Worm (Caenorhabditis elegans) whole organism, L1 larva: ENCODE measurements around the gene bmk-1.

ENCODE experiments used
- C34B4.2 ChIP-seq: sonication (generic microtip); optimal IDR thresholded peaks from 2 replicates; lab custom pipeline; 2017; ENCODE audit warnings: mild to moderate bottlenecking, missing genetic modification characterization, missing compliant biosample characterization
- F16B12.6 ChIP-seq: fragments of 150-350 bp; optimal IDR thresholded peaks from 2 replicates; lab custom pipeline; 2014; ENCODE audit warnings: missing biosample characterization, missing genetic modification characterization
- Y116A8C.19 ChIP-seq: sonication (generic microtip); optimal IDR thresholded peaks from 2 replicates; lab custom pipeline; 2016; ENCODE audit warnings: missing compliant biosample characterization, missing genetic modification characterization, borderline replicate concordance
- aly-2 ChIP-seq: fragments of 150-350 bp; optimal IDR thresholded peaks from 2 replicates; lab custom pipeline; 2014; ENCODE audit warnings: missing biosample characterization, missing genetic modification characterization
- ama-1 ChIP-seq: fragments of 150-350 bp; optimal IDR thresholded peaks from 2 replicates; lab custom pipeline; 2014
- ceh-8 ChIP-seq: fragments of 200-800 bp; sonication (Bioruptor generic); optimal IDR thresholded peaks from 2 replicates; lab custom pipeline; 2018; ENCODE audit warnings: mild to moderate bottlenecking, missing genetic modification characterization, moderate library complexity, missing compliant biosample characterization
- ces-1 ChIP-seq: fragments of 150-350 bp; optimal IDR thresholded peaks from 2 replicates; lab custom pipeline; 2014; ENCODE audit warnings: missing biosample characterization, missing genetic modification reagents, missing genetic modification characterization
- dpl-1 ChIP-seq, 3 experiments: fragments of 150-350 bp in 2 of 3; sonication (generic microtip) in 1 of 3; optimal IDR thresholded peaks; 2 replicates each; lab custom pipeline; 2014 to 2017; ENCODE audit warnings: missing biosample characterization in 3 of 3, missing genetic modification characterization in 3 of 3, missing genetic modification reagents in 3 of 3
- dsc-1 ChIP-seq: sonication (generic microtip); optimal IDR thresholded peaks from 2 replicates; lab custom pipeline; 2016; ENCODE audit warnings: mild to moderate bottlenecking, missing genetic modification characterization, missing compliant biosample characterization
- efl-1 ChIP-seq, 4 experiments: fragments of 150-350 bp; optimal IDR thresholded peaks in 3 of 4; peaks in 1 of 4; 1 replicate in 1 of 4; 2 replicates in 3 of 4; lab custom pipeline; 2014; ENCODE audit warnings: missing biosample characterization in 2 of 4, missing genetic modification characterization in 2 of 4, missing genetic modification reagents in 2 of 4
- efl-3 ChIP-seq: fragments of 200-800 bp; sonication (Bioruptor generic); optimal IDR thresholded peaks from 2 replicates; lab custom pipeline; 2018; ENCODE audit warnings: mild to moderate bottlenecking, missing genetic modification characterization, missing compliant biosample characterization
- egl-13 ChIP-seq: sonication (generic microtip); optimal IDR thresholded peaks from 2 replicates; lab custom pipeline; 2016; ENCODE audit warnings: missing genotype, missing genetic modification reagents, missing genetic modification characterization, missing compliant biosample characterization
- egl-27 ChIP-seq, 2 experiments: fragments of 150-350 bp in 1 of 2; sonication (generic microtip); optimal IDR thresholded peaks; 3 replicates each; lab custom pipeline; 2017 to 2018; ENCODE audit warnings: missing biosample characterization in 2 of 2, missing genetic modification characterization in 2 of 2, missing genetic modification reagents in 2 of 2
- elt-3 ChIP-seq, 6 experiments: fragments of 150-350 bp in 1 of 6; sonication (generic microtip); optimal IDR thresholded peaks; 2 replicates each; lab custom pipeline; 2017 to 2018; ENCODE audit warnings: missing biosample characterization in 6 of 6, missing genetic modification characterization in 6 of 6, inconsistent platforms in 1 of 6
- ets-5 ChIP-seq: fragments of 200-800 bp; sonication (Bioruptor generic); IDR thresholded peaks from 2 replicates; pipeline ENCODE4 v1.3.6; 2022; ENCODE audit warnings: missing genetic modification characterization, missing compliant biosample characterization
- hlh-4 ChIP-seq: sonication (generic microtip); optimal IDR thresholded peaks from 2 replicates; lab custom pipeline; 2016; ENCODE audit warnings: mild to moderate bottlenecking, missing genetic modification characterization, missing compliant biosample characterization
- hpl-2 ChIP-seq: fragments of 150-350 bp; optimal IDR thresholded peaks from 2 replicates; lab custom pipeline; 2014; ENCODE audit warnings: missing biosample characterization, missing genetic modification reagents, missing genetic modification characterization
- isw-1 ChIP-seq: fragments of 200-800 bp; sonication (Bioruptor generic); IDR thresholded peaks from 2 replicates; pipeline ENCODE4 v1.3.6; 2022; ENCODE audit warnings: missing genetic modification characterization, missing compliant biosample characterization
- jun-1 ChIP-seq: fragments of 150-350 bp; optimal IDR thresholded peaks from 2 replicates; lab custom pipeline; 2014; ENCODE audit warnings: missing biosample characterization, missing genetic modification reagents, missing genetic modification characterization
- lin-13 ChIP-seq: fragments of 150-350 bp; optimal IDR thresholded peaks from 2 replicates; lab custom pipeline; 2014; ENCODE audit warnings: missing biosample characterization, missing genetic modification reagents, missing genetic modification characterization
- lin-15B ChIP-seq: fragments of 150-350 bp; sonication (generic microtip); optimal IDR thresholded peaks from 3 replicates; lab custom pipeline; 2014; ENCODE audit warnings: missing biosample characterization, missing genetic modification characterization
- lin-35 ChIP-seq, 2 experiments: fragments of 150-350 bp; optimal IDR thresholded peaks; 2 replicates each; lab custom pipeline; 2014; ENCODE audit warnings: missing biosample characterization in 2 of 2, missing genetic modification characterization in 2 of 2, missing genetic modification reagents in 2 of 2
- lsy-2 ChIP-seq, 2 experiments: fragments of 150-350 bp; optimal IDR thresholded peaks; 2 replicates each; lab custom pipeline; 2014; ENCODE audit warnings: missing biosample characterization in 2 of 2, missing genetic modification characterization in 2 of 2
- mdl-1 ChIP-seq, 2 experiments: fragments of 150-350 bp; optimal IDR thresholded peaks; 2 replicates each; lab custom pipeline; 2014 to 2017; ENCODE audit warnings: missing biosample characterization in 2 of 2, missing genetic modification characterization in 2 of 2, inconsistent platforms in 1 of 2
- nhr-11 ChIP-seq: fragments of 150-350 bp; optimal IDR thresholded peaks from 2 replicates; lab custom pipeline; 2014; ENCODE audit warnings: missing biosample characterization, missing genetic modification characterization
- nhr-20 ChIP-seq: sonication (generic microtip); optimal IDR thresholded peaks from 2 replicates; lab custom pipeline; 2016; ENCODE audit warnings: mild to moderate bottlenecking, missing genetic modification characterization, missing compliant biosample characterization
- nhr-28 ChIP-seq: fragments of 150-350 bp; optimal IDR thresholded peaks from 2 replicates; lab custom pipeline; 2014; ENCODE audit warnings: missing biosample characterization, missing genetic modification characterization
- nhr-76 ChIP-seq: sonication (generic microtip); optimal IDR thresholded peaks from 2 replicates; lab custom pipeline; 2017; ENCODE audit warnings: missing biosample characterization, missing genetic modification characterization
- pag-3 ChIP-seq: sonication (generic microtip); optimal IDR thresholded peaks from 2 replicates; lab custom pipeline; 2017; ENCODE audit warnings: missing genetic modification characterization, mild to moderate bottlenecking, missing compliant biosample characterization, antibody characterized with exemption, borderline replicate concordance; ENCODE audit not compliant: insufficient read depth
- pax-3 ChIP-seq: fragments of 200-800 bp; sonication (Bioruptor generic); optimal IDR thresholded peaks from 2 replicates; lab custom pipeline; 2018; ENCODE audit warnings: mild to moderate bottlenecking, missing genetic modification characterization, moderate library complexity, missing compliant biosample characterization
- pqm-1 ChIP-seq: sonication (generic microtip); optimal IDR thresholded peaks from 3 replicates; lab custom pipeline; 2017; ENCODE audit warnings: missing biosample characterization, missing genetic modification characterization
- snu-23 ChIP-seq: sonication (generic microtip); optimal IDR thresholded peaks from 2 replicates; lab custom pipeline; 2016; ENCODE audit warnings: missing genetic modification characterization, missing compliant biosample characterization
- sox-4 ChIP-seq: sonication (generic microtip); optimal IDR thresholded peaks from 2 replicates; lab custom pipeline; 2016; ENCODE audit warnings: missing genetic modification characterization, missing compliant biosample characterization
- sup-37 ChIP-seq: fragments of 200-800 bp; sonication (Bioruptor generic); optimal IDR thresholded peaks from 2 replicates; lab custom pipeline; 2018; ENCODE audit warnings: mild to moderate bottlenecking, missing genetic modification characterization, missing compliant biosample characterization
- swsn-7 ChIP-seq: sonication (generic microtip); optimal IDR thresholded peaks from 2 replicates; lab custom pipeline; 2016; ENCODE audit warnings: missing genetic modification characterization, missing compliant biosample characterization
- tbx-2 ChIP-seq: sonication (generic microtip); optimal IDR thresholded peaks from 2 replicates; lab custom pipeline; 2016; ENCODE audit warnings: missing genetic modification characterization, missing compliant biosample characterization
- unc-130 ChIP-seq: fragments of 150-350 bp; optimal IDR thresholded peaks from 2 replicates; lab custom pipeline; 2017; ENCODE audit warnings: missing biosample characterization, missing genetic modification characterization, inconsistent platforms
- unc-62 ChIP-seq: fragments of 150-350 bp; optimal IDR thresholded peaks from 2 replicates; lab custom pipeline; 2014; ENCODE audit warnings: missing biosample characterization, missing genetic modification reagents, missing genetic modification characterization
- unc-98 ChIP-seq: fragments of 200-800 bp; sonication (Bioruptor generic); IDR thresholded peaks from 2 replicates; pipeline ENCODE4 v1.3.6; 2022; ENCODE audit warnings: missing genetic modification characterization, missing compliant biosample characterization
- vab-15 ChIP-seq: sonication (generic microtip); optimal IDR thresholded peaks from 2 replicates; lab custom pipeline; 2017; ENCODE audit warnings: missing genotype, mild to moderate bottlenecking, missing genetic modification characterization, missing compliant biosample characterization
- zag-1 ChIP-seq: fragments of 150-350 bp; optimal IDR thresholded peaks from 2 replicates; lab custom pipeline; 2014; ENCODE audit warnings: missing biosample characterization, missing genetic modification characterization
- ztf-11 ChIP-seq, 2 experiments: sonication (generic microtip); optimal IDR thresholded peaks; 2 replicates each; lab custom pipeline; 2016 to 2017; ENCODE audit warnings: missing genetic modification characterization in 2 of 2, missing biosample characterization in 1 of 2, missing compliant biosample characterization in 1 of 2

bmk-1 gene

ce11 chrV:14423268-14423667 lies 33.5 kb downstream of the bmk-1 start, which contains the start of gene rpoa-12 (continued):
- TF ChIP-seq tbx-2 (tag; lab: Kevin White, UChicago), result peak; percentile 44
- TF ChIP-seq ceh-8 (GFP tag; lab: Kevin White, UChicago), result no peak
- TF ChIP-seq efl-3 (GFP tag; lab: Kevin White, UChicago), result no peak
- no peak for TF ChIP-seq ama-1 (lab: Kevin White, UChicago)
- peak; percentile 1 for TF ChIP-seq unc-130 (tag; lab: Kevin White, UChicago)
- TF ChIP-seq pqm-1 (tag; lab: Kevin White, UChicago), result no peak
- TF ChIP-seq mdl-1 (tag; optimal IDR thresholded peaks at IDR 0.05; lab: Kevin White, UChicago), result no peak
- TF ChIP-seq nhr-11 (tag; lab: Kevin White, UChicago), result no peak
- TF ChIP-seq C34B4.2 (tag; lab: Kevin White, UChicago), result no peak
- TF ChIP-seq ztf-11 (tag; optimal IDR thresholded peaks at IDR 0.05; lab: Kevin White, UChicago), result peak in 1 of 2 experiments; percentile 64
- no peak for TF ChIP-seq aly-2 (tag; lab: Kevin White, UChicago)
- no peak for TF ChIP-seq ets-5 (GFP tag; lab: Robert Waterston, UW)
- TF ChIP-seq unc-62 (GFP tag; lab: Kevin White, UChicago), result no peak
- peak; percentile 27 for TF ChIP-seq F16B12.6 (tag; lab: Kevin White, UChicago)
- TF ChIP-seq egl-27 (tag; optimal IDR thresholded peaks at IDR 0.05; lab: Kevin White, UChicago), result no peak
- no peak for TF ChIP-seq elt-3 (tag; optimal IDR thresholded peaks at IDR 0.05; lab: Kevin White, UChicago)
- TF ChIP-seq swsn-7 (tag; lab: Kevin White, UChicago), result peak; percentile 29
- peak; percentile 29 for TF ChIP-seq sox-4 (tag; lab: Kevin White, UChicago)
- TF ChIP-seq lin-15B (tag; lab: Kevin White, UChicago), result peak; percentile 31
- TF ChIP-seq hlh-4 (tag; lab: Kevin White, UChicago), result no peak
- TF ChIP-seq dsc-1, result peak; percentile 42
- no peak for TF ChIP-seq Y116A8C.19 (tag; lab: Kevin White, UChicago)
- TF ChIP-seq snu-23 (GFP tag; lab: Kevin White, UChicago), result peak; percentile 57
- TF ChIP-seq vab-15, result peak; percentile 50
- no peak for TF ChIP-seq nhr-28 (tag; lab: Kevin White, UChicago)
- TF ChIP-seq pag-3, result no peak
- no peak for TF ChIP-seq sup-37 (GFP tag; lab: Kevin White, UChicago)
- 0 out of 2 replicates have a peak, but pooled peaks have one; percentile 44 for TF ChIP-seq unc-98
- no peak for TF ChIP-seq ces-1 (GFP tag; lab: Kevin White, UChicago)
- TF ChIP-seq lin-35 (GFP tag; optimal IDR thresholded peaks at IDR 0.05; lab: Kevin White, UChicago), result peak; percentile 27 to 76
- no peak for TF ChIP-seq zag-1 (tag; lab: Kevin White, UChicago)
- TF ChIP-seq pax-3 (tag; lab: Kevin White, UChicago), result peak; percentile 92
- no peak for TF ChIP-seq nhr-76 (tag; lab: Kevin White, UChicago)
- no peak for TF ChIP-seq jun-1 (tag; lab: Kevin White, UChicago)
- peak; percentile 37 to 51 (median 38) for TF ChIP-seq dpl-1 (GFP tag; optimal IDR thresholded peaks at IDR 0.05; lab: Kevin White, UChicago)
- peak; percentile 27 to 71 for TF ChIP-seq lsy-2 (tag; optimal IDR thresholded peaks at IDR 0.05; lab: Kevin White, UChicago)
- no peak for TF ChIP-seq egl-13 (tag; lab: Kevin White, UChicago)
- TF ChIP-seq hpl-2 (GFP tag; lab: Kevin White, UChicago), result no peak
- peak; percentile 56 for TF ChIP-seq nhr-20 (tag; lab: Kevin White, UChicago)

- TF ChIP-seq isw-1 (GFP tag; lab: Robert Waterston, UW) (no peak), tbx-2 (tag; lab: Kevin White, UChicago) (no peak), unc-98 (no peak), lin-13 (GFP tag; lab: Kevin White, UChicago) (no peak), efl-1 (optimal IDR thresholded peaks at IDR 0.05; lab: Kevin White, UChicago) (no peak), efl-1 (GFP tag; optimal IDR thresholded peaks at IDR 0.05 in 1 of 2; lab: Kevin White, UChicago) (peak in 1 of 2 experiments; percentile 10), efl-3 (GFP tag; lab: Kevin White, UChicago) (no peak)
Measured at ce11 chrV:14422317-14422716, 34.5 kb downstream of the bmk-1 start, which contains the start of gene pas-1. pas-1 (minus strand) TSS chrV:14422618.
